Worm (Caenorhabditis elegans): Measurements from ENCODE around the gene pef-1.
A peak's percentile ranks its signal among the peaks of the same experiment; 100 is the strongest.

The pef-1 gene

ce11 chrIII:872373-872772 is 53.7 kb downstream of the pef-1 start, which contains the start of the genes T24C4.3 and clc-20:
Gene T24C4.3 (minus strand): TSS chrIII:872473.
Gene clc-20 (plus strand): TSS chrIII:872583.
- TF ChIP-seq sox-4 (tag; optimal IDR thresholded peaks at IDR 0.05) (peak; percentile 28), hlh-17 (GFP tag; optimal IDR thresholded peaks at IDR 0.05; ENCODE audit: borderline replicate concordance) (no peak), fkh-8 (tag; optimal IDR thresholded peaks at IDR 0.05) (peak; percentile 23), dsc-1 (tag; optimal IDR thresholded peaks at IDR 0.05) (peak; percentile 72)

DNA sequence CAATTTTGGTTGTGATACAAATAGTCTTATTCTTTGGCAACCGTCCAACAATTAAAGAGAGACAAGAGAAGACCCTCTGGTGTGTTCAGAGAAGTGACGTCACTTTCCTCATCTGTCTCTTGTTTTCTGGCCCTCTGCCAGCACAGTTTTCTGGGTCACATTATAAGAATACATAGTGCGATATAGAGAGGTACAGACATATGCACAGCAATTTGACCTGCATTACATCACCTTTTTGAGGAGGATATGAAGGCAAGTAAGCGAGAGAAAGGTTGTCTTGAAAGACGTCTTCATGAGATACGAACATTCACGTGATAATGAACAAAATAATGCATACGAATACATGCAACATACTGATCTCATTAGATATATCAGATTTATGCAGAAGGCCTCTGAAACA is 55.6 kb downstream of the pef-1 start:
- no peak for TF ChIP-seq sptf-1 (tag; optimal IDR thresholded peaks at IDR 0.05)
- TF ChIP-seq nhr-76 (tag; optimal IDR thresholded peaks at IDR 0.05): no peak
- TF ChIP-seq nhr-71 (tag; optimal IDR thresholded peaks at IDR 0.05): no peak
- TF ChIP-seq sox-4 (tag; optimal IDR thresholded peaks at IDR 0.05): no peak
- no peak for TF ChIP-seq ama-1 (optimal IDR thresholded peaks at IDR 0.05)
- TF ChIP-seq nhr-28 (tag; optimal IDR thresholded peaks at IDR 0.05): no peak
- TF ChIP-seq sup-37 (GFP tag; optimal IDR thresholded peaks at IDR 0.05): no peak
- TF ChIP-seq nhr-85 (tag): no peak
- no peak for TF ChIP-seq elt-3 (tag; optimal IDR thresholded peaks at IDR 0.05)
- TF ChIP-seq snu-23 (GFP tag; optimal IDR thresholded peaks at IDR 0.05): no peak
- no peak for TF ChIP-seq elt-2 (tag; optimal IDR thresholded peaks at IDR 0.05)
- TF ChIP-seq unc-130 (tag; optimal IDR thresholded peaks at IDR 0.05): no peak
- no peak for TF ChIP-seq dpl-1 (GFP tag; optimal IDR thresholded peaks at IDR 0.05)
- no peak for TF ChIP-seq irx-1 (tag; optimal IDR thresholded peaks at IDR 0.05)
- no peak for TF ChIP-seq F16B12.6 (tag; optimal IDR thresholded peaks at IDR 0.05)
- no peak for TF ChIP-seq fkh-4 (tag; optimal IDR thresholded peaks at IDR 0.05; ENCODE audit: borderline replicate concordance)
- no peak for TF ChIP-seq hpl-2 (GFP tag; optimal IDR thresholded peaks at IDR 0.05)

DNA sequence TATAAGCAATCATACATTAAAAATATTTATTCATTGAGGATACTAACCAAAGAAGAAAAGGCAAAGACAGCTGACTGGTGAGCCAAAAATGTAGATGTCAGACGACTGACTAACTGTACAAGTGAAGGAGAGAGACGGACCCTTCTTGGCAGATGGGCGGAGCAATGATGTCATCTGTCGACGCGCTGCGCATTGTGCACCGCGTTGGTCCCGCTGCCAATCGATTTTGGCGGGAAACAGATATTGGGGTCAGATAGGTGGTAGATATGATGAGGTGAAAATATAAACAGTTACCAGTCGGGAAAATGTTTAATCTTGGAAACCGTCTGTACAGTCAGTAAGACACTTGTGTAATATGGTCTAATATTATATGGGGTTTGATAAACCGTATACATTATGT is 56.2 kb downstream of the pef-1 start, which contains the start of gene T24C4.2:
T24C4.2 (minus strand) TSS at position 101 of the 400 bp plus-strand sequence.
- no peak for TF ChIP-seq snu-23 (GFP tag; optimal IDR thresholded peaks at IDR 0.05)
- no peak for TF ChIP-seq lin-35 (GFP tag; optimal IDR thresholded peaks at IDR 0.05)
- no peak for TF ChIP-seq zag-1 (tag; optimal IDR thresholded peaks at IDR 0.05)
- TF ChIP-seq efl-1 (optimal IDR thresholded peaks at IDR 0.05): no peak
- peak in 1 of 2 experiments; percentile 73 for TF ChIP-seq efl-1 (GFP tag; optimal IDR thresholded peaks at IDR 0.05 in 1 of 2)
- TF ChIP-seq nhr-47 (tag; optimal IDR thresholded peaks at IDR 0.05): no peak
- TF ChIP-seq hlh-4 (tag; optimal IDR thresholded peaks at IDR 0.05): no peak
